Fruit fly (Drosophila melanogaster): Measurements from ENCODE around the gene Uxs.
A peak's percentile ranks its signal among the peaks of the same experiment; 100 is the strongest.

Gene Uxs

dm6 chr3L:8137448-8137906 lies 43.2 kb upstream of the Uxs start, which contains the start of the genes Setx and mus301 (continued):
- TF ChIP-seq CG9797 (GFP tag; optimal IDR thresholded peaks at IDR 0.05) (peak; percentile 76), dysf (GFP tag; IDR thresholded peaks at IDR 0.05) (peak; percentile 72), Dip2 (GFP tag; IDR thresholded peaks at IDR 0.05) (no peak), CG16815 (GFP tag; optimal IDR thresholded peaks at IDR 0.05) (peak; percentile 70), gce (GFP tag; IDR thresholded peaks at IDR 0.05) (no peak), ap (GFP tag; IDR thresholded peaks at IDR 0.05) (peak; percentile 20; the same call in 1 of the 2 replicates), nerfin-2 (GFP tag; IDR thresholded peaks at IDR 0.05; ENCODE audit: partially characterized antibody) (no peak), ftz-f1 (GFP tag; optimal IDR thresholded peaks at IDR 0.05) (peak; percentile 46), crc (GFP tag; optimal IDR thresholded peaks at IDR 0.05) (peak; percentile 47), eyg (GFP tag; optimal IDR thresholded peaks at IDR 0.05) (no peak), CG8388 (GFP tag; optimal IDR thresholded peaks at IDR 0.05) (peak; percentile 51), CG15011 (GFP tag; optimal IDR thresholded peaks at IDR 0.05) (no peak), knrl (GFP tag; IDR thresholded peaks at IDR 0.05; ENCODE audit: partially characterized antibody) (peak; percentile 50; the same call in 2 of the 3 replicates), CG17568 (GFP tag; optimal IDR thresholded peaks at IDR 0.05) (no peak), tap (tag; optimal IDR thresholded peaks at IDR 0.05) (no peak), Aef1 (GFP tag; IDR thresholded peaks at IDR 0.05) (peak; percentile 75), kni (GFP tag; optimal IDR thresholded peaks at IDR 0.05) (no peak), so (GFP tag; IDR thresholded peaks at IDR 0.05) (no peak; the same call in 2 of the 3 replicates), dmrt99B (tag; optimal IDR thresholded peaks at IDR 0.05) (no peak), CG3407 (GFP tag; optimal IDR thresholded peaks at IDR 0.05) (peak; percentile 59), nom (GFP tag; optimal IDR thresholded peaks at IDR 0.05) (no peak), pzg (GFP tag; optimal IDR thresholded peaks at IDR 0.05) (peak; percentile 90), gfzf (GFP tag; optimal IDR thresholded peaks at IDR 0.05) (peak; percentile 92), CG13894 (tag; optimal IDR thresholded peaks at IDR 0.05) (no peak), CG12391 (tag; optimal IDR thresholded peaks at IDR 0.05) (peak; percentile 82), CG9932 (GFP tag; IDR thresholded peaks at IDR 0.05) (peak; percentile 94), kah (GFP tag; optimal IDR thresholded peaks at IDR 0.05) (peak; percentile 4), CG16863 (GFP tag; optimal IDR thresholded peaks at IDR 0.05) (peak; percentile 68), zfh2 (GFP tag; optimal IDR thresholded peaks at IDR 0.05) (peak; percentile 94), jigr1 (GFP tag; IDR thresholded peaks at IDR 0.05) (no peak), ara (GFP tag; IDR thresholded peaks at IDR 0.05) (peak; percentile 59; the same call in 1 of the 2 replicates), sisA (GFP tag; IDR thresholded peaks at IDR 0.05) (peak; percentile 78), Pdp1 (GFP tag; optimal IDR thresholded peaks at IDR 0.05) (peak; percentile 82 to 88), Atf6 (GFP tag; IDR thresholded peaks at IDR 0.05) (peak; percentile 68), exex (tag; optimal IDR thresholded peaks at IDR 0.05) (no peak), CG2889 (GFP tag; IDR thresholded peaks at IDR 0.05) (peak; percentile 44; the same call in 1 of the 3 replicates), CG7928 (GFP tag; optimal IDR thresholded peaks at IDR 0.05) (peak; percentile 94), CG15073 (GFP tag; optimal IDR thresholded peaks at IDR 0.05) (peak; percentile 20), Vsx1 (GFP tag; optimal IDR thresholded peaks at IDR 0.05) (no peak), Sox102F (GFP tag; optimal IDR thresholded peaks at IDR 0.05) (no peak), Hr51 (GFP tag; optimal IDR thresholded peaks at IDR 0.05) (peak in 1 of 2 experiments; percentile 87), CG9609 (GFP tag; optimal IDR thresholded peaks at IDR 0.05) (peak; percentile 75), HLH3B (GFP tag; IDR thresholded peaks at IDR 0.05) (peak; percentile 55), hb (GFP tag; IDR thresholded peaks at IDR 0.05; ENCODE audit: partially characterized antibody) (no peak), CG4730 (GFP tag; IDR thresholded peaks at IDR 0.05) (peak; percentile 36; the same call in 1 of the 2 replicates), sima (GFP tag; optimal IDR thresholded peaks at IDR 0.05) (peak; percentile 52), CG9215 (GFP tag; IDR thresholded peaks at IDR 0.05) (peak; percentile 80), NfI (GFP tag; optimal IDR thresholded peaks at IDR 0.05) (peak; percentile 80), B-H1 (GFP tag; IDR thresholded peaks at IDR 0.05) (peak; percentile 58; the same call in 2 of the 3 replicates), GATAe (GFP tag; conservative IDR thresholded peaks at IDR 0.05) (no peak)

All from whole organism, embryonic.